Worm (Caenorhabditis elegans) whole organism, young adult: ENCODE results near the gene Y59E9AL.36.

Source experiments
- B0019.2 ChIP-seq: fragments of 200-800 bp; sonication (Bioruptor generic); conservative IDR thresholded peaks from 2 replicates; pipeline ENCODE4 v1.3.6; 2022; ENCODE audit warnings: missing genetic modification reagents, missing genetic modification characterization, missing compliant biosample characterization
- B0035.1 ChIP-seq: sonication (generic microtip); optimal IDR thresholded peaks from 2 replicates; lab custom pipeline; 2016; ENCODE audit warnings: missing genetic modification characterization, mild to moderate bottlenecking, missing compliant biosample characterization, missing genotype, missing genetic modification reagents
- B0336.3 ChIP-seq: fragments of 200-800 bp; sonication (Bioruptor generic); IDR thresholded peaks from 2 replicates; pipeline ENCODE4 v1.3.6; 2022; ENCODE audit warnings: missing genetic modification characterization, missing compliant biosample characterization
- D2030.7 ChIP-seq: fragments of 200-800 bp; sonication (Bioruptor generic); IDR thresholded peaks from 2 replicates; pipeline ENCODE4 v1.3.6; 2022; ENCODE audit warnings: missing genetic modification reagents, missing genetic modification characterization, missing compliant biosample characterization
- F22D6.2 ChIP-seq: sonication (generic microtip); optimal IDR thresholded peaks from 2 replicates; lab custom pipeline; 2016; ENCODE audit warnings: mild to moderate bottlenecking, missing genetic modification characterization, missing compliant biosample characterization
- F23B12.7 ChIP-seq: sonication (generic microtip); optimal IDR thresholded peaks from 2 replicates; lab custom pipeline; 2017; ENCODE audit warnings: missing genetic modification characterization, mild to moderate bottlenecking, missing compliant biosample characterization, antibody characterized with exemption, moderate library complexity; ENCODE audit not compliant: insufficient read depth
- F39B2.1 ChIP-seq: fragments of 200-800 bp; sonication (Bioruptor generic); IDR thresholded peaks from 2 replicates; pipeline ENCODE4 v1.3.6; 2022; ENCODE audit warnings: missing genetic modification reagents, missing genetic modification characterization, missing compliant biosample characterization
- F57A8.1 ChIP-seq: fragments of 200-800 bp; sonication (Bioruptor generic); optimal IDR thresholded peaks from 2 replicates; lab custom pipeline; 2018; ENCODE audit warnings: mild to moderate bottlenecking, missing genetic modification characterization, moderate library complexity, missing compliant biosample characterization
- K11D2.4 ChIP-seq: fragments of 200-800 bp; sonication (Bioruptor generic); IDR thresholded peaks from 2 replicates; pipeline ENCODE4 v1.3.6; 2022; ENCODE audit warnings: missing genetic modification reagents, missing genetic modification characterization, missing compliant biosample characterization
- K12H6.12 ChIP-seq: fragments of 200-800 bp; sonication (Bioruptor generic); optimal IDR thresholded peaks from 2 replicates; lab custom pipeline; 2018; ENCODE audit warnings: mild to moderate bottlenecking, missing genetic modification characterization, missing compliant biosample characterization
- T26A5.8 ChIP-seq: sonication (generic microtip); optimal IDR thresholded peaks from 2 replicates; lab custom pipeline; 2016; ENCODE audit warnings: missing genetic modification characterization, missing compliant biosample characterization
- Y53F4B.3 ChIP-seq: fragments of 200-800 bp; sonication (Bioruptor generic); IDR thresholded peaks from 2 replicates; pipeline ENCODE4 v1.3.6; 2022; ENCODE audit warnings: missing genetic modification reagents, missing genetic modification characterization, missing compliant biosample characterization
- Y53G8AR.9 ChIP-seq: fragments of 200-800 bp; sonication (Bioruptor generic); conservative IDR thresholded peaks from 2 replicates; pipeline ENCODE4 v1.3.6; 2022; ENCODE audit warnings: missing genetic modification reagents, missing genetic modification characterization, missing compliant biosample characterization
- Y56A3A.18 ChIP-seq: fragments of 200-800 bp; sonication (Bioruptor generic); IDR thresholded peaks from 2 replicates; pipeline ENCODE4 v1.3.6; 2022; ENCODE audit warnings: missing genetic modification reagents, missing genetic modification characterization, missing compliant biosample characterization
- akir-1 ChIP-seq: fragments of 200-800 bp; sonication (Bioruptor generic); optimal IDR thresholded peaks from 2 replicates; lab custom pipeline; 2018; ENCODE audit warnings: mild to moderate bottlenecking, missing genetic modification characterization, moderate library complexity, missing compliant biosample characterization
- aptf-2 ChIP-seq: fragments of 200-800 bp; sonication (Bioruptor generic); conservative IDR thresholded peaks from 2 replicates; pipeline ENCODE4 v1.3.6; 2022; ENCODE audit warnings: missing genetic modification reagents, missing genetic modification characterization, missing compliant biosample characterization
- athp-1 ChIP-seq: sonication (generic microtip); optimal IDR thresholded peaks from 2 replicates; lab custom pipeline; 2017; ENCODE audit warnings: mild to moderate bottlenecking, missing genetic modification characterization, missing compliant biosample characterization
- attf-3 ChIP-seq: fragments of 200-800 bp; sonication (Bioruptor generic); conservative IDR thresholded peaks from 2 replicates; pipeline ENCODE4 v1.3.6; 2022; ENCODE audit warnings: missing genetic modification reagents, missing genetic modification characterization, missing compliant biosample characterization
- bed-2 ChIP-seq: fragments of 200-800 bp; sonication (Bioruptor generic); IDR thresholded peaks from 2 replicates; pipeline ENCODE4 v1.3.6; 2022; ENCODE audit warnings: missing genetic modification reagents, missing genetic modification characterization, missing compliant biosample characterization
- ccch-3 ChIP-seq: fragments of 200-800 bp; sonication (Bioruptor generic); optimal IDR thresholded peaks from 2 replicates; lab custom pipeline; 2018; ENCODE audit warnings: mild to moderate bottlenecking, missing genetic modification characterization, missing compliant biosample characterization
- cebp-1 ChIP-seq, 2 experiments: fragments of 200-800 bp in 1 of 2; sonication (Bioruptor generic) in 1 of 2; sonication (generic microtip) in 1 of 2; IDR thresholded peaks in 1 of 2; optimal IDR thresholded peaks in 1 of 2; 2 replicates each; pipeline versions ENCODE4 v1.3.6 to Lab custom; 2017 to 2022; ENCODE audit warnings: missing compliant biosample characterization in 2 of 2, missing genetic modification characterization in 2 of 2, mild to moderate bottlenecking in 1 of 2, missing genetic modification reagents in 1 of 2, moderate library complexity in 1 of 2
- ceh-100 ChIP-seq: fragments of 200-800 bp; sonication (Bioruptor generic); IDR thresholded peaks from 2 replicates; pipeline ENCODE4 v1.3.6; 2022; ENCODE audit warnings: missing genetic modification reagents, missing genetic modification characterization, missing compliant biosample characterization
- ceh-91 ChIP-seq: fragments of 200-800 bp; sonication (Bioruptor generic); IDR thresholded peaks from 2 replicates; pipeline ENCODE4 v1.3.6; 2022; ENCODE audit warnings: missing genetic modification reagents, missing genetic modification characterization, missing compliant biosample characterization
- dpff-1 ChIP-seq: sonication (generic microtip); optimal IDR thresholded peaks from 2 replicates; lab custom pipeline; 2017; ENCODE audit warnings: mild to moderate bottlenecking, missing genetic modification characterization, missing compliant biosample characterization
- efl-1 ChIP-seq: fragments of 150-350 bp; optimal IDR thresholded peaks from 2 replicates; lab custom pipeline; 2014; ENCODE audit warnings: missing biosample characterization, missing genetic modification reagents, missing genetic modification characterization
- egl-44 ChIP-seq: fragments of 200-800 bp; sonication (Bioruptor generic); IDR thresholded peaks from 2 replicates; pipeline ENCODE4 v1.3.6; 2022; ENCODE audit warnings: missing genetic modification reagents, missing genetic modification characterization, missing compliant biosample characterization
- fkh-3 ChIP-seq: sonication (generic microtip); optimal IDR thresholded peaks from 2 replicates; lab custom pipeline; 2016; ENCODE audit warnings: mild to moderate bottlenecking, missing genetic modification characterization, missing compliant biosample characterization
- lin-26 ChIP-seq: fragments of 200-800 bp; sonication (Bioruptor generic); IDR thresholded peaks from 2 replicates; pipeline ENCODE4 v1.3.6; 2022; ENCODE audit warnings: missing genetic modification reagents, missing genetic modification characterization, missing compliant biosample characterization
- lin-54 ChIP-seq: fragments of 200-800 bp; sonication (Bioruptor generic); optimal IDR thresholded peaks from 2 replicates; lab custom pipeline; 2018; ENCODE audit warnings: mild to moderate bottlenecking, missing genetic modification characterization, missing compliant biosample characterization
- madf-6 ChIP-seq: fragments of 200-800 bp; sonication (Bioruptor generic); IDR thresholded peaks from 2 replicates; pipeline ENCODE4 v1.3.6; 2022; ENCODE audit warnings: missing genetic modification reagents, missing genetic modification characterization, missing compliant biosample characterization
- mcd-1 ChIP-seq: fragments of 200-800 bp; sonication (Bioruptor generic); IDR thresholded peaks from 2 replicates; pipeline ENCODE4 v1.3.6; 2022; ENCODE audit warnings: missing genetic modification reagents, missing genetic modification characterization, missing compliant biosample characterization
- nfya-1 ChIP-seq: sonication (generic microtip); optimal IDR thresholded peaks from 2 replicates; lab custom pipeline; 2017; ENCODE audit warnings: antibody characterized with exemption, missing compliant biosample characterization, missing genetic modification characterization, borderline replicate concordance; ENCODE audit not compliant: insufficient read depth
- nfyb-1 ChIP-seq: fragments of 200-800 bp; sonication (Bioruptor generic); IDR thresholded peaks from 2 replicates; pipeline ENCODE4 v1.3.6; 2022; ENCODE audit warnings: missing genetic modification reagents, missing genetic modification characterization, missing compliant biosample characterization
- nhr-120 ChIP-seq: fragments of 200-800 bp; sonication (Bioruptor generic); IDR thresholded peaks from 2 replicates; pipeline ENCODE4 v1.3.6; 2022; ENCODE audit warnings: missing genetic modification characterization, missing compliant biosample characterization
- nhr-27 ChIP-seq: fragments of 200-800 bp; sonication (Bioruptor generic); optimal IDR thresholded peaks from 2 replicates; lab custom pipeline; 2018; ENCODE audit warnings: mild to moderate bottlenecking, missing genetic modification characterization, moderate library complexity, missing compliant biosample characterization
- nhr-90 ChIP-seq: sonication (generic microtip); optimal IDR thresholded peaks from 2 replicates; lab custom pipeline; 2016; ENCODE audit warnings: missing genotype, mild to moderate bottlenecking, missing genetic modification characterization, missing compliant biosample characterization
- rcor-1 ChIP-seq: fragments of 200-800 bp; sonication (Bioruptor generic); IDR thresholded peaks from 2 replicates; pipeline ENCODE4 v1.3.6; 2022; ENCODE audit warnings: missing genetic modification reagents, missing genetic modification characterization, missing compliant biosample characterization
- rec-8 ChIP-seq, 2 experiments: sonication (generic microtip); optimal IDR thresholded peaks; 2 replicates each; lab custom pipeline; 2016; ENCODE audit warnings: mild to moderate bottlenecking in 2 of 2, missing genetic modification characterization in 2 of 2, missing genetic modification reagents in 2 of 2, missing genotype in 2 of 2, missing biosample characterization in 1 of 2, missing compliant biosample characterization in 1 of 2, moderate library complexity in 1 of 2
- sdz-38 ChIP-seq: sonication (generic microtip); optimal IDR thresholded peaks from 2 replicates; lab custom pipeline; 2016; ENCODE audit warnings: missing genotype, missing genetic modification characterization, missing compliant biosample characterization
- sea-2 ChIP-seq: fragments of 200-800 bp; sonication (Bioruptor generic); IDR thresholded peaks from 2 replicates; pipeline ENCODE4 v1.3.6; 2022; ENCODE audit warnings: missing genetic modification characterization, missing compliant biosample characterization
- snpc-1.3 ChIP-seq: sonication (generic microtip); optimal IDR thresholded peaks from 2 replicates; lab custom pipeline; 2017; ENCODE audit warnings: missing genetic modification characterization, mild to moderate bottlenecking, missing compliant biosample characterization, antibody characterized with exemption, moderate library complexity, missing genotype, missing genetic modification reagents; ENCODE audit not compliant: insufficient read depth
- somi-1 ChIP-seq: fragments of 200-800 bp; sonication (Bioruptor generic); optimal IDR thresholded peaks from 2 replicates; lab custom pipeline; 2018; ENCODE audit warnings: mild to moderate bottlenecking, missing genetic modification characterization, missing compliant biosample characterization
- sptf-2 ChIP-seq: fragments of 200-800 bp; sonication (Bioruptor generic); optimal IDR thresholded peaks from 2 replicates; lab custom pipeline; 2018; ENCODE audit warnings: mild to moderate bottlenecking, missing genetic modification characterization, missing compliant biosample characterization
- tbx-9 ChIP-seq: sonication (generic microtip); optimal IDR thresholded peaks from 2 replicates; lab custom pipeline; 2016; ENCODE audit warnings: borderline replicate concordance, missing genetic modification characterization, inconsistent platforms, missing compliant biosample characterization
- xnd-1 ChIP-seq: sonication (generic microtip); optimal IDR thresholded peaks from 2 replicates; lab custom pipeline; 2016; ENCODE audit warnings: missing genotype, missing genetic modification reagents, missing genetic modification characterization, missing compliant biosample characterization
- ztf-22 ChIP-seq: fragments of 200-800 bp; sonication (Bioruptor generic); optimal IDR thresholded peaks from 2 replicates; lab custom pipeline; 2018; ENCODE audit warnings: mild to moderate bottlenecking, missing genetic modification characterization, moderate library complexity, missing compliant biosample characterization
- ztf-6 ChIP-seq: fragments of 200-800 bp; sonication (Bioruptor generic); IDR thresholded peaks from 2 replicates; pipeline ENCODE4 v1.3.6; 2022; ENCODE audit warnings: missing genetic modification reagents, missing genetic modification characterization, missing compliant biosample characterization

Gene Y59E9AL.36

ce11 chrIV:5183755-5184166, 25.5 kb downstream of the Y59E9AL.36 start, which contains the start of gene W03F8.4 (continued):
- TF ChIP-seq dpff-1 = no peak
- peak; percentile 89 for TF ChIP-seq snpc-1.3 (tag; lab: Kevin White, UChicago)
- TF ChIP-seq F22D6.2 (tag; lab: Kevin White, UChicago) = peak; percentile 54
- no peak for TF ChIP-seq nhr-120
- peak; percentile 67 for TF ChIP-seq F23B12.7
- no peak for TF ChIP-seq rec-8 (tag; optimal IDR thresholded peaks at IDR 0.05; lab: Kevin White, UChicago)
- no peak for TF ChIP-seq B0035.1 (tag; lab: Kevin White, UChicago)
- TF ChIP-seq B0336.3 (GFP tag; lab: Robert Waterston, UW) = peak; percentile 90
- TF ChIP-seq T26A5.8 (tag; lab: Kevin White, UChicago) = no peak
- TF ChIP-seq rcor-1 (GFP tag; lab: Robert Waterston, UW) = peak; percentile 90
- peak; percentile 44 for TF ChIP-seq K12H6.12
- TF ChIP-seq F39B2.1 (GFP tag; lab: Robert Waterston, UW) = 0 out of 2 replicates have a peak, but pooled peaks have one; percentile 32
- TF ChIP-seq sptf-2 (GFP tag; lab: Kevin White, UChicago) = no peak
- TF ChIP-seq egl-44 = no peak
- TF ChIP-seq ccch-3 (GFP tag; lab: Kevin White, UChicago) = no peak
- peak; percentile 55 for TF ChIP-seq somi-1 (GFP tag; lab: Kevin White, UChicago)
- no peak for TF ChIP-seq ztf-6 (GFP tag; lab: Robert Waterston, UW)
- peak; percentile 83; the same call in 1 of the 2 replicates for TF ChIP-seq Y56A3A.18 (GFP tag; lab: Robert Waterston, UW)
- no peak; the same call in 1 of the 2 replicates for TF ChIP-seq B0019.2 (GFP tag; lab: Robert Waterston, UW)
- no peak for TF ChIP-seq sea-2 (GFP tag; lab: Robert Waterston, UW)
- no peak for TF ChIP-seq F57A8.1 (GFP tag; lab: Kevin White, UChicago)
- no peak for TF ChIP-seq sdz-38 (tag; lab: Kevin White, UChicago)
- peak; percentile 94 for TF ChIP-seq mcd-1
- TF ChIP-seq bed-2 (GFP tag; lab: Robert Waterston, UW) = no peak
- TF ChIP-seq attf-3 (GFP tag; lab: Robert Waterston, UW) = peak; percentile 73
- TF ChIP-seq nfyb-1 = peak; percentile 89
- no peak for TF ChIP-seq nhr-27
- TF ChIP-seq Y53G8AR.9 = peak; percentile 94
- TF ChIP-seq lin-54 (GFP tag; lab: Kevin White, UChicago) = peak; percentile 99
- peak; percentile 88 for TF ChIP-seq madf-6 (GFP tag; lab: Robert Waterston, UW)
- TF ChIP-seq efl-1 (GFP tag; lab: Kevin White, UChicago) = peak; percentile 91
- TF ChIP-seq nfya-1 (tag; lab: Kevin White, UChicago) = no peak
- TF ChIP-seq tbx-9 = no peak
- TF ChIP-seq ceh-91 (GFP tag; lab: Robert Waterston, UW) = peak; percentile 73
- 0 out of 2 replicates have a peak, but pooled peaks have one; percentile 35 for TF ChIP-seq lin-26
- no peak; the same call in 1 of the 2 replicates for TF ChIP-seq Y53F4B.3 (GFP tag; lab: Robert Waterston, UW)
- no peak for TF ChIP-seq aptf-2 (GFP tag; lab: Robert Waterston, UW)
- peak; percentile 59 for TF ChIP-seq xnd-1 (tag; lab: Kevin White, UChicago)
- no peak for TF ChIP-seq nhr-90 (tag; lab: Kevin White, UChicago)
- TF ChIP-seq athp-1 (tag; lab: Kevin White, UChicago) = peak; percentile 41
- no peak for TF ChIP-seq fkh-3
- TF ChIP-seq ceh-100 (GFP tag; lab: Robert Waterston, UW) = peak; percentile 83
- TF ChIP-seq ztf-22 (GFP tag; lab: Kevin White, UChicago) = no peak
- TF ChIP-seq cebp-1 (GFP tag; IDR thresholded peaks at IDR 0.05; lab: Robert Waterston, UW) = peak; percentile 47; the same call in 1 of the 2 replicates
- peak; percentile 84 for TF ChIP-seq cebp-1 (tag; optimal IDR thresholded peaks at IDR 0.05; lab: Kevin White, UChicago)
- TF ChIP-seq D2030.7 (GFP tag; lab: Robert Waterston, UW) = peak; percentile 87
- peak; percentile 91 for TF ChIP-seq K11D2.4 (GFP tag; lab: Robert Waterston, UW)
- TF ChIP-seq akir-1 (GFP tag; lab: Kevin White, UChicago) = peak; percentile 11
